Fruit fly (Drosophila melanogaster) whole organism, embryonic: ENCODE measurements around the gene CG14960.

Source experiments
- Abd-B ChIP-seq: fragments of 200-800 bp; sonication (Bioruptor generic); optimal IDR thresholded peaks from 2 replicates; lab custom pipeline; 2018; ENCODE audit warnings: missing biosample characterization, mild to moderate bottlenecking, missing genetic modification characterization, moderate library complexity
- Bdp1 ChIP-seq: fragments of 200-800 bp; sonication (Bioruptor generic); optimal IDR thresholded peaks from 3 replicates; lab custom pipeline; 2016; ENCODE audit warnings: missing biosample characterization, missing genetic modification characterization
- BtbVII ChIP-seq: fragments of 200-800 bp; sonication (Bioruptor generic); optimal IDR thresholded peaks from 3 replicates; lab custom pipeline; 2017; ENCODE audit warnings: missing biosample characterization, mild to moderate bottlenecking, missing genetic modification characterization
- CG10147 ChIP-seq: fragments of 200-800 bp; sonication (Bioruptor generic); optimal IDR thresholded peaks from 2 replicates; lab custom pipeline; 2019; ENCODE audit warnings: missing biosample characterization, mild to moderate bottlenecking, missing genetic modification characterization, moderate library complexity
- CG11695 ChIP-seq: fragments of 200-800 bp; sonication (Bioruptor generic); IDR thresholded peaks from 3 replicates; pipeline ENCODE4 v1.3.6; 2022; ENCODE audit warnings: missing biosample characterization, missing genetic modification characterization
- CG14667 ChIP-seq: fragments of 200-800 bp; sonication (Bioruptor generic); IDR thresholded peaks from 2 replicates; pipeline ENCODE4 v1.3.6; 2022; ENCODE audit warnings: missing biosample characterization, missing genetic modification characterization
- CG15073 ChIP-seq: fragments of 200-800 bp; sonication (Bioruptor generic); optimal IDR thresholded peaks from 2 replicates; lab custom pipeline; 2016; ENCODE audit warnings: missing biosample characterization, missing genetic modification characterization
- CG15269 ChIP-seq: fragments of 200-800 bp; sonication (Bioruptor generic); optimal IDR thresholded peaks from 2 replicates; lab custom pipeline; 2018; ENCODE audit warnings: missing biosample characterization, mild to moderate bottlenecking, missing genetic modification characterization, moderate library complexity
- CG15696 ChIP-seq: fragments of 200-800 bp; sonication (Bioruptor generic); optimal IDR thresholded peaks from 2 replicates; lab custom pipeline; 2019; ENCODE audit warnings: missing biosample characterization, mild to moderate bottlenecking, missing genetic modification characterization, moderate library complexity
- CG16779 ChIP-seq: fragments of 200-800 bp; sonication (Bioruptor generic); IDR thresholded peaks from 2 replicates; pipeline ENCODE4 v1.3.6; 2022; ENCODE audit warnings: missing biosample characterization, missing genetic modification characterization
- CG3163 ChIP-seq: fragments of 200-800 bp; sonication (Bioruptor generic); optimal IDR thresholded peaks from 3 replicates; lab custom pipeline; 2016; ENCODE audit warnings: missing biosample characterization, missing genetic modification characterization
- CG33213 ChIP-seq: fragments of 200-800 bp; sonication (Bioruptor generic); optimal IDR thresholded peaks from 3 replicates; lab custom pipeline; 2016; ENCODE audit warnings: missing biosample characterization, missing genetic modification characterization
- CG4424 ChIP-seq: fragments of 200-800 bp; sonication (Bioruptor generic); optimal IDR thresholded peaks from 3 replicates; lab custom pipeline; 2016; ENCODE audit warnings: missing biosample characterization, missing genetic modification characterization
- CG8281 ChIP-seq: fragments of 200-800 bp; sonication (Bioruptor generic); optimal IDR thresholded peaks from 2 replicates; lab custom pipeline; 2018; ENCODE audit warnings: missing biosample characterization, mild to moderate bottlenecking, missing genetic modification characterization, moderate library complexity
- CG8944 ChIP-seq: fragments of 200-800 bp; sonication (Bioruptor generic); optimal IDR thresholded peaks from 3 replicates; lab custom pipeline; 2016; ENCODE audit warnings: missing biosample characterization, missing genetic modification characterization
- CG9437 ChIP-seq: fragments of 200-800 bp; sonication (Bioruptor generic); optimal IDR thresholded peaks from 2 replicates; lab custom pipeline; 2018; ENCODE audit warnings: missing biosample characterization, mild to moderate bottlenecking, missing genetic modification characterization
- Camta ChIP-seq: fragments of 200-800 bp; sonication (Bioruptor generic); optimal IDR thresholded peaks from 2 replicates; lab custom pipeline; 2016; ENCODE audit warnings: missing biosample characterization, missing genetic modification characterization
- Dek ChIP-seq: fragments of 200-800 bp; sonication (Bioruptor generic); optimal IDR thresholded peaks from 3 replicates; lab custom pipeline; 2019; ENCODE audit warnings: missing biosample characterization, mild to moderate bottlenecking, missing genetic modification characterization, moderate library complexity
- Dfd ChIP-seq, 2 experiments: fragments of >200 bp; optimal IDR thresholded peaks; 2 replicates each; lab custom pipeline; 2017; ENCODE audit warnings: missing biosample characterization in 2 of 2, missing genetic modification characterization in 2 of 2
- Fer2 ChIP-seq: fragments of 200-800 bp; sonication (Bioruptor generic); optimal IDR thresholded peaks from 2 replicates; lab custom pipeline; 2018; ENCODE audit warnings: missing biosample characterization, mild to moderate bottlenecking, missing genetic modification characterization, moderate library complexity
- GATAe ChIP-seq: fragments of 200-800 bp; sonication (Bioruptor generic); conservative IDR thresholded peaks from 2 replicates; pipeline ENCODE4 v1.3.6; 2022; ENCODE audit warnings: missing biosample characterization, missing genetic modification characterization
- Hr51 ChIP-seq, 2 experiments: fragments of 200-800 bp; sonication (Bioruptor generic); optimal IDR thresholded peaks; 2 replicates in 1 of 2; 3 replicates in 1 of 2; lab custom pipeline; 2016 to 2018; ENCODE audit warnings: missing biosample characterization in 2 of 2, missing genetic modification characterization in 2 of 2, mild to moderate bottlenecking in 1 of 2, moderate library complexity in 1 of 2
- MTF-1 ChIP-seq: fragments of 200-800 bp; sonication (Bioruptor generic); optimal IDR thresholded peaks from 2 replicates; lab custom pipeline; 2018; ENCODE audit warnings: missing biosample characterization, mild to moderate bottlenecking, missing genetic modification characterization, borderline replicate concordance
- Meics ChIP-seq: fragments of 200-800 bp; sonication (Bioruptor generic); optimal IDR thresholded peaks from 2 replicates; lab custom pipeline; 2017; ENCODE audit warnings: missing biosample characterization, mild to moderate bottlenecking, missing genetic modification characterization
- Scr ChIP-seq: fragments of 200-800 bp; sonication (Bioruptor generic); IDR thresholded peaks from 2 replicates; pipeline ENCODE4 v1.3.6; 2022; ENCODE audit warnings: missing biosample characterization, missing genetic modification characterization; ENCODE audit not compliant: partially characterized antibody
- Sox102F ChIP-seq: fragments of 200-800 bp; sonication (Bioruptor generic); optimal IDR thresholded peaks from 2 replicates; lab custom pipeline; 2018; ENCODE audit warnings: missing biosample characterization, mild to moderate bottlenecking, missing genetic modification characterization, moderate library complexity
- bab2 ChIP-seq: fragments of 200-800 bp; sonication (Bioruptor generic); optimal IDR thresholded peaks from 2 replicates; lab custom pipeline; 2016; ENCODE audit warnings: missing biosample characterization, missing genetic modification characterization
- bbx ChIP-seq: fragments of 200-800 bp; sonication (Bioruptor generic); IDR thresholded peaks from 2 replicates; pipeline ENCODE4 v1.3.6; 2022; ENCODE audit warnings: missing biosample characterization, missing genetic modification characterization; ENCODE audit not compliant: partially characterized antibody
- chif ChIP-seq, 2 experiments: fragments of 200-800 bp; sonication (Bioruptor generic); optimal IDR thresholded peaks; 3 replicates each; lab custom pipeline; 2016; ENCODE audit warnings: missing biosample characterization in 2 of 2, missing genetic modification characterization in 2 of 2
- chm ChIP-seq: fragments of 200-800 bp; sonication (Bioruptor generic); IDR thresholded peaks from 2 replicates; pipeline ENCODE4 v1.3.6; 2022; ENCODE audit warnings: missing biosample characterization, missing genetic modification characterization
- chn ChIP-seq: fragments of 200-800 bp; sonication (Bioruptor generic); optimal IDR thresholded peaks from 2 replicates; lab custom pipeline; 2016; ENCODE audit warnings: missing biosample characterization, missing genetic modification characterization
- disco-r ChIP-seq: fragments of 200-800 bp; sonication (Bioruptor generic); optimal IDR thresholded peaks from 2 replicates; lab custom pipeline; 2016; ENCODE audit warnings: missing biosample characterization, missing genetic modification characterization
- dmrt99B ChIP-seq: fragments of 200-800 bp; sonication (Bioruptor generic); optimal IDR thresholded peaks from 2 replicates; lab custom pipeline; 2018; ENCODE audit warnings: missing biosample characterization, mild to moderate bottlenecking, missing genetic modification characterization, moderate library complexity
- eve ChIP-seq, 2 experiments: fragments of >200 bp; optimal IDR thresholded peaks; 2 replicates each; lab custom pipeline; 2017; ENCODE audit warnings: missing biosample characterization in 2 of 2, missing genetic modification characterization in 2 of 2
- exex ChIP-seq: fragments of 200-800 bp; sonication (Bioruptor generic); optimal IDR thresholded peaks from 4 replicates; lab custom pipeline; 2018; ENCODE audit warnings: missing biosample characterization, mild to moderate bottlenecking, missing genetic modification characterization, moderate library complexity
- fd96Cb ChIP-seq: fragments of 200-800 bp; sonication (Bioruptor generic); optimal IDR thresholded peaks from 2 replicates; lab custom pipeline; 2018; ENCODE audit warnings: missing biosample characterization, mild to moderate bottlenecking, missing genetic modification characterization, moderate library complexity
- grau ChIP-seq: fragments of 200-800 bp; optimal IDR thresholded peaks from 3 replicates; lab custom pipeline; 2019; ENCODE audit warnings: missing biosample characterization, mild to moderate bottlenecking, missing genetic modification characterization, moderate library complexity
- hkb ChIP-seq, 2 experiments: fragments of 200-800 bp in 1 of 2; fragments of >200 bp in 1 of 2; sonication (Bioruptor generic) in 1 of 2; IDR thresholded peaks in 1 of 2; optimal IDR thresholded peaks in 1 of 2; 2 replicates each; pipeline versions ENCODE4 v1.3.6 to Lab custom; 2017 to 2022; ENCODE audit warnings: missing biosample characterization in 1 of 2, missing genetic modification characterization in 1 of 2
- luna ChIP-seq: fragments of 200-800 bp; sonication (Bioruptor generic); optimal IDR thresholded peaks from 2 replicates; lab custom pipeline; 2016; ENCODE audit warnings: missing biosample characterization, missing genetic modification characterization
- mirr ChIP-seq: fragments of 200-800 bp; sonication (Bioruptor generic); optimal IDR thresholded peaks from 3 replicates; lab custom pipeline; 2018; ENCODE audit warnings: missing biosample characterization, mild to moderate bottlenecking, missing genetic modification characterization
- onecut ChIP-seq: fragments of 200-800 bp; sonication (Bioruptor generic); IDR thresholded peaks from 2 replicates; pipeline ENCODE4 v1.3.6; 2022; ENCODE audit warnings: missing biosample characterization, missing genetic modification characterization
- pnt ChIP-seq: fragments of 200-800 bp; sonication (Bioruptor generic); optimal IDR thresholded peaks from 3 replicates; lab custom pipeline; 2016; ENCODE audit warnings: missing biosample characterization, missing genetic modification characterization
- ranshi ChIP-seq: fragments of 200-800 bp; sonication (Bioruptor generic); IDR thresholded peaks from 2 replicates; pipeline ENCODE4 v1.3.6; 2022; ENCODE audit warnings: missing biosample characterization, missing genetic modification characterization
- sim ChIP-seq: fragments of 200-800 bp; sonication (Bioruptor generic); IDR thresholded peaks from 2 replicates; pipeline ENCODE4 v1.3.6; 2022; ENCODE audit warnings: missing biosample characterization, missing genetic modification characterization
- sob ChIP-seq: fragments of 200-800 bp; sonication (Bioruptor generic); IDR thresholded peaks from 2 replicates; pipeline ENCODE4 v1.3.6; 2022; ENCODE audit warnings: missing biosample characterization, missing genetic modification characterization
- vfl ChIP-seq: fragments of 200-800 bp; sonication (Bioruptor generic); optimal IDR thresholded peaks from 2 replicates; lab custom pipeline; 2016; ENCODE audit warnings: missing biosample characterization, missing genetic modification characterization
- vnd ChIP-seq: fragments of 200-800 bp; sonication (Bioruptor generic); IDR thresholded peaks from 3 replicates; pipeline ENCODE4 v1.3.6; 2022; ENCODE audit warnings: missing biosample characterization, missing genetic modification characterization; ENCODE audit not compliant: partially characterized antibody
- zen ChIP-seq: fragments of 200-800 bp; sonication (Bioruptor generic); optimal IDR thresholded peaks from 3 replicates; lab custom pipeline; 2018; ENCODE audit warnings: missing biosample characterization, mild to moderate bottlenecking, missing genetic modification characterization, moderate library complexity
- zen2 ChIP-seq: fragments of 200-800 bp; sonication (Bioruptor generic); IDR thresholded peaks from 3 replicates; pipeline ENCODE4 v1.3.6; 2022; ENCODE audit warnings: missing biosample characterization, missing genetic modification characterization; ENCODE audit not compliant: partially characterized antibody
- zf30C ChIP-seq: fragments of 200-800 bp; sonication (Bioruptor generic); optimal IDR thresholded peaks from 3 replicates; lab custom pipeline; 2018; ENCODE audit warnings: missing biosample characterization, mild to moderate bottlenecking, missing genetic modification characterization

CG14960 gene

DNA sequence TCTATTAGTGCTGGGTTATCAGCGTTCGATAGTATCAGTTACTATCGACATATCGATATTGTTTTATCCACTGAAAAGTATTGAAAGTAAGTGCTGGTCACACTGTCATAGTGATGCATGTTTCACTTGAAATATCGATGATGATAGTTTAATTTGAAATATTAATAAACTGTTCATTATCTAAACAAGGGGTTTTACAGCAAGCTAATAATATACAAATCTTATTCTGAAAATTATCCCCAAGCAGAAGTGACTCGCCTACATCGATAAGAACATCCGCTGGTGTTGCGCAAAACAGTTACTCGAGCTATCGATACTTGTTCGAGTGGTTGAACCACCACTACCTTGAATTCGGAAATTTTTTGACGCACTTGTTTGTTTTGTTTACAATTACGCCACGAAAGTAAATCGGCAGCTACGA is 48.4 kb downstream of the CG14960 start, which contains the start of the genes PIG-C, CG12016 and Dpm2 (continued):
- peak; percentile 58 for TF ChIP-seq luna (GFP tag; lab: Kevin White, UChicago)
- TF ChIP-seq disco-r (GFP tag; lab: Kevin White, UChicago): no peak
- TF ChIP-seq pnt: peak; percentile 52
- peak; percentile 55 for TF ChIP-seq vfl (GFP tag; lab: Kevin White, UChicago)
- TF ChIP-seq ranshi (GFP tag; lab: Robert Waterston, UW): 0 out of 2 replicates have a peak, but pooled peaks have one; percentile 58
- TF ChIP-seq grau (tag; lab: Kevin White, UChicago): peak; percentile 77
- peak; percentile 95 for TF ChIP-seq bbx (GFP tag; lab: Robert Waterston, UW)
- TF ChIP-seq BtbVII (GFP tag; lab: Kevin White, UChicago): no peak
- TF ChIP-seq Scr: peak; percentile 98
- peak; percentile 50 for TF ChIP-seq Bdp1
- TF ChIP-seq fd96Cb (tag; lab: Kevin White, UChicago): peak; percentile 45
- TF ChIP-seq Dfd (GFP tag; optimal IDR thresholded peaks at IDR 0.05; lab: Kevin White, UChicago): no peak
- peak; percentile 62 for TF ChIP-seq Fer2
- TF ChIP-seq CG33213 (GFP tag; lab: Kevin White, UChicago): peak; percentile 55
- peak; percentile 68 for TF ChIP-seq CG15696 (tag; lab: Kevin White, UChicago)
- peak; percentile 60 for TF ChIP-seq zen
- TF ChIP-seq CG11695 (GFP tag; lab: Robert Waterston, UW): no peak
- peak; percentile 64 to 68 for TF ChIP-seq chif (GFP tag; optimal IDR thresholded peaks at IDR 0.05; lab: Kevin White, UChicago)
- peak; percentile 51 for TF ChIP-seq CG3163 (GFP tag; lab: Kevin White, UChicago)
- TF ChIP-seq sim (GFP tag; lab: Robert Waterston, UW): no peak
- peak; percentile 70 for TF ChIP-seq CG8944 (GFP tag; lab: Kevin White, UChicago)
- peak; percentile 77 for TF ChIP-seq chn (GFP tag; lab: Kevin White, UChicago)
- peak; percentile 60 for TF ChIP-seq CG14667 (GFP tag; lab: Robert Waterston, UW)
- no peak for TF ChIP-seq CG16779 (GFP tag; lab: Robert Waterston, UW)
- peak; percentile 92 for TF ChIP-seq zen2 (GFP tag; lab: Robert Waterston, UW)
- TF ChIP-seq CG10147 (GFP tag; lab: Kevin White, UChicago): peak; percentile 58
- TF ChIP-seq MTF-1 (GFP tag; lab: Kevin White, UChicago): peak; percentile 6
- no peak for TF ChIP-seq chm (GFP tag; lab: Robert Waterston, UW)
- TF ChIP-seq eve (GFP tag; optimal IDR thresholded peaks at IDR 0.05; lab: Kevin White, UChicago): no peak
- no peak for TF ChIP-seq hkb (optimal IDR thresholded peaks at IDR 0.05; lab: Kevin White, UChicago)
- no peak for TF ChIP-seq hkb (GFP tag; IDR thresholded peaks at IDR 0.05; lab: Robert Waterston, UW)
- TF ChIP-seq CG8281: peak; percentile 32
- no peak for TF ChIP-seq Abd-B (GFP tag; lab: Kevin White, UChicago)
- TF ChIP-seq CG15269 (tag; lab: Kevin White, UChicago): peak; percentile 55
- TF ChIP-seq CG9437: peak; percentile 14
- peak; percentile 73 for TF ChIP-seq sob (GFP tag; lab: Robert Waterston, UW)
- TF ChIP-seq onecut (GFP tag; lab: Robert Waterston, UW): 0 out of 2 replicates have a peak, but pooled peaks have one; percentile 7
- TF ChIP-seq dmrt99B: no peak
- TF ChIP-seq mirr: peak; percentile 45
- TF ChIP-seq Dek (tag; lab: Kevin White, UChicago): peak; percentile 49
- TF ChIP-seq zf30C: no peak
- no peak for TF ChIP-seq Sox102F (GFP tag; lab: Kevin White, UChicago)
- peak; percentile 72 for TF ChIP-seq CG4424 (GFP tag; lab: Kevin White, UChicago)
- TF ChIP-seq Camta (GFP tag; lab: Kevin White, UChicago): peak; percentile 54
- TF ChIP-seq GATAe (GFP tag; lab: Robert Waterston, UW): no peak
- TF ChIP-seq CG15073 (GFP tag; lab: Kevin White, UChicago): no peak
- TF ChIP-seq vnd (GFP tag; lab: Robert Waterston, UW): peak; percentile 96
- peak in 1 of 2 experiments; percentile 55 for TF ChIP-seq Hr51 (GFP tag; optimal IDR thresholded peaks at IDR 0.05; lab: Kevin White, UChicago)
- TF ChIP-seq exex (tag; lab: Kevin White, UChicago): no peak
- peak; percentile 52 for TF ChIP-seq bab2 (GFP tag; lab: Kevin White, UChicago)
- TF ChIP-seq Meics: no peak
